Fruit fly (Drosophila melanogaster) whole organism, embryonic: Measurements from ENCODE around the gene klg.

ENCODE experiments used
- Antp ChIP-seq: fragments of 200-800 bp; sonication (Bioruptor generic); optimal IDR thresholded peaks from 3 replicates; lab custom pipeline; 2016; ENCODE audit warnings: missing biosample characterization, missing genetic modification characterization
- C15 ChIP-seq: fragments of 200-800 bp; sonication (Bioruptor generic); IDR thresholded peaks from 3 replicates; pipeline ENCODE4 v1.3.6; 2022; ENCODE audit warnings: missing biosample characterization, missing genetic modification characterization
- CG10147 ChIP-seq: fragments of 200-800 bp; sonication (Bioruptor generic); optimal IDR thresholded peaks from 2 replicates; lab custom pipeline; 2019; ENCODE audit warnings: missing biosample characterization, mild to moderate bottlenecking, missing genetic modification characterization, moderate library complexity
- CG10462 ChIP-seq: fragments of 200-800 bp; sonication (Bioruptor generic); optimal IDR thresholded peaks from 2 replicates; lab custom pipeline; 2016; ENCODE audit warnings: missing biosample characterization, missing genetic modification characterization
- CG10979 ChIP-seq: fragments of 200-800 bp; sonication (Bioruptor generic); optimal IDR thresholded peaks from 2 replicates; lab custom pipeline; 2018; ENCODE audit warnings: missing biosample characterization, mild to moderate bottlenecking, missing genetic modification characterization, moderate library complexity
- CG11723 ChIP-seq: fragments of 200-800 bp; sonication (Bioruptor generic); optimal IDR thresholded peaks from 2 replicates; lab custom pipeline; 2017; ENCODE audit warnings: missing biosample characterization, mild to moderate bottlenecking, missing genetic modification characterization
- CG13424 ChIP-seq: fragments of 200-800 bp; sonication (Bioruptor generic); optimal IDR thresholded peaks from 2 replicates; lab custom pipeline; 2019; ENCODE audit warnings: missing biosample characterization, mild to moderate bottlenecking, missing genetic modification characterization, moderate library complexity
- CG13775 ChIP-seq: fragments of 200-800 bp; sonication (Bioruptor generic); optimal IDR thresholded peaks from 3 replicates; lab custom pipeline; 2017; ENCODE audit warnings: missing biosample characterization, mild to moderate bottlenecking, missing genetic modification characterization
- CG14667 ChIP-seq: fragments of 200-800 bp; sonication (Bioruptor generic); IDR thresholded peaks from 2 replicates; pipeline ENCODE4 v1.3.6; 2022; ENCODE audit warnings: missing biosample characterization, missing genetic modification characterization
- CG14965 ChIP-seq: fragments of 200-800 bp; sonication (Bioruptor generic); optimal IDR thresholded peaks from 2 replicates; lab custom pipeline; 2016; ENCODE audit warnings: missing biosample characterization, missing genetic modification characterization, borderline replicate concordance
- CG15073 ChIP-seq: fragments of 200-800 bp; sonication (Bioruptor generic); optimal IDR thresholded peaks from 2 replicates; lab custom pipeline; 2016; ENCODE audit warnings: missing biosample characterization, missing genetic modification characterization
- CG16779 ChIP-seq: fragments of 200-800 bp; sonication (Bioruptor generic); IDR thresholded peaks from 2 replicates; pipeline ENCODE4 v1.3.6; 2022; ENCODE audit warnings: missing biosample characterization, missing genetic modification characterization
- CG16815 ChIP-seq: fragments of 200-800 bp; sonication (Bioruptor generic); optimal IDR thresholded peaks from 3 replicates; lab custom pipeline; 2017; ENCODE audit warnings: missing biosample characterization, mild to moderate bottlenecking, missing genetic modification characterization
- CG16863 ChIP-seq: fragments of 200-800 bp; sonication (Bioruptor generic); optimal IDR thresholded peaks from 3 replicates; lab custom pipeline; 2016; ENCODE audit warnings: missing biosample characterization, missing genetic modification characterization
- CG17568 ChIP-seq: fragments of 200-800 bp; sonication (Bioruptor generic); optimal IDR thresholded peaks from 2 replicates; lab custom pipeline; 2018; ENCODE audit warnings: missing biosample characterization, mild to moderate bottlenecking, missing genetic modification characterization, moderate library complexity
- CG18764 ChIP-seq: fragments of 200-800 bp; sonication (Bioruptor generic); optimal IDR thresholded peaks from 3 replicates; lab custom pipeline; 2016; ENCODE audit warnings: missing biosample characterization, missing genetic modification characterization
- CG3847 ChIP-seq: fragments of 200-800 bp; sonication (Bioruptor generic); IDR thresholded peaks from 2 replicates; pipeline ENCODE4 v1.3.6; 2022; ENCODE audit warnings: missing biosample characterization, missing genetic modification characterization
- CG4707 ChIP-seq: fragments of 200-800 bp; sonication (Bioruptor generic); optimal IDR thresholded peaks from 2 replicates; lab custom pipeline; 2018; ENCODE audit warnings: missing biosample characterization, mild to moderate bottlenecking, missing genetic modification characterization, moderate library complexity
- CG8944 ChIP-seq: fragments of 200-800 bp; sonication (Bioruptor generic); optimal IDR thresholded peaks from 3 replicates; lab custom pipeline; 2016; ENCODE audit warnings: missing biosample characterization, missing genetic modification characterization
- CTCF ChIP-seq: fragments of 200-800 bp; sonication (Bioruptor generic); optimal IDR thresholded peaks from 2 replicates; lab custom pipeline; 2017; ENCODE audit warnings: missing biosample characterization, mild to moderate bottlenecking, missing genetic modification characterization, moderate library complexity
- Chrac-16 ChIP-seq: fragments of 200-800 bp; sonication (Bioruptor generic); optimal IDR thresholded peaks from 3 replicates; lab custom pipeline; 2016; ENCODE audit warnings: missing biosample characterization, missing genetic modification characterization
- CrebB ChIP-seq: fragments of 200-800 bp; sonication (Bioruptor generic); optimal IDR thresholded peaks from 3 replicates; lab custom pipeline; 2018; ENCODE audit warnings: missing biosample characterization, mild to moderate bottlenecking, missing genetic modification characterization
- D19B ChIP-seq: fragments of 200-800 bp; sonication (Bioruptor generic); optimal IDR thresholded peaks from 2 replicates; lab custom pipeline; 2017; ENCODE audit warnings: missing biosample characterization, mild to moderate bottlenecking, missing genetic modification characterization
- Dref ChIP-seq: fragments of 200-800 bp; sonication (Bioruptor generic); IDR thresholded peaks from 2 replicates; pipeline ENCODE4 v1.3.6; 2022; ENCODE audit warnings: missing biosample characterization, missing genetic modification characterization
- NC2β ChIP-seq: fragments of 200-800 bp; sonication (Bioruptor generic); optimal IDR thresholded peaks from 2 replicates; lab custom pipeline; 2016; ENCODE audit warnings: missing biosample characterization, missing genetic modification characterization
- Pdp1 ChIP-seq, 2 experiments: fragments of 200-800 bp; sonication (Bioruptor generic); optimal IDR thresholded peaks; 3 replicates each; lab custom pipeline; 2016; ENCODE audit warnings: missing biosample characterization in 2 of 2, missing genetic modification characterization in 2 of 2, mild to moderate bottlenecking in 1 of 2, moderate library complexity in 1 of 2
- YL-1 ChIP-seq: fragments of 200-800 bp; sonication (Bioruptor generic); optimal IDR thresholded peaks from 3 replicates; lab custom pipeline; 2017; ENCODE audit warnings: missing biosample characterization, mild to moderate bottlenecking, missing genetic modification characterization
- amos ChIP-seq: fragments of 200-800 bp; sonication (Bioruptor generic); IDR thresholded peaks from 2 replicates; pipeline ENCODE4 v1.3.6; 2022; ENCODE audit warnings: missing biosample characterization, missing genetic modification characterization; ENCODE audit not compliant: partially characterized antibody
- crc ChIP-seq: fragments of 200-800 bp; sonication (Bioruptor generic); optimal IDR thresholded peaks from 2 replicates; lab custom pipeline; 2016; ENCODE audit warnings: missing biosample characterization, missing genetic modification characterization
- crol ChIP-seq: fragments of 200-800 bp; sonication (Bioruptor generic); IDR thresholded peaks from 2 replicates; pipeline ENCODE4 v1.3.6; 2022; ENCODE audit warnings: missing biosample characterization, missing genetic modification characterization
- crp ChIP-seq, 2 experiments: fragments of 200-800 bp; sonication (Bioruptor generic); optimal IDR thresholded peaks; 2 replicates in 1 of 2; 3 replicates in 1 of 2; lab custom pipeline; 2017; ENCODE audit warnings: missing biosample characterization in 2 of 2, missing genetic modification characterization in 2 of 2, mild to moderate bottlenecking in 1 of 2, moderate library complexity in 1 of 2
- dysf ChIP-seq: fragments of 200-800 bp; sonication (Bioruptor generic); IDR thresholded peaks from 3 replicates; pipeline ENCODE4 v1.3.6; 2022; ENCODE audit warnings: missing biosample characterization, missing genetic modification characterization
- grn ChIP-seq: fragments of 200-800 bp; sonication (Bioruptor generic); optimal IDR thresholded peaks from 3 replicates; lab custom pipeline; 2017; ENCODE audit warnings: missing biosample characterization, missing genetic modification characterization
- sqz ChIP-seq: fragments of 200-800 bp; sonication (Bioruptor generic); optimal IDR thresholded peaks from 3 replicates; lab custom pipeline; 2018; ENCODE audit warnings: missing biosample characterization, mild to moderate bottlenecking, missing genetic modification characterization
- toy ChIP-seq: fragments of 200-800 bp; sonication (Bioruptor generic); IDR thresholded peaks from 2 replicates; pipeline ENCODE4 v1.3.6; 2022; ENCODE audit warnings: missing biosample characterization, missing genetic modification characterization
- twi ChIP-seq: fragments of 200-800 bp; optimal IDR thresholded peaks from 2 replicates; lab custom pipeline; 2019; ENCODE audit warnings: missing biosample characterization, mild to moderate bottlenecking, missing genetic modification characterization, moderate library complexity
- vfl ChIP-seq: fragments of 200-800 bp; sonication (Bioruptor generic); optimal IDR thresholded peaks from 2 replicates; lab custom pipeline; 2016; ENCODE audit warnings: missing biosample characterization, missing genetic modification characterization
- zf30C ChIP-seq: fragments of 200-800 bp; sonication (Bioruptor generic); optimal IDR thresholded peaks from 3 replicates; lab custom pipeline; 2018; ENCODE audit warnings: missing biosample characterization, mild to moderate bottlenecking, missing genetic modification characterization

klg gene

dm6 chr3R:22923052-22923451, 24.0 kb downstream of the klg start, which contains the start of gene CG6660:
Gene CG6660, plus strand, starts transcription at chr3R:22923352.
- TF ChIP-seq crol (GFP tag; lab: Robert Waterston, UW): no peak

DNA sequence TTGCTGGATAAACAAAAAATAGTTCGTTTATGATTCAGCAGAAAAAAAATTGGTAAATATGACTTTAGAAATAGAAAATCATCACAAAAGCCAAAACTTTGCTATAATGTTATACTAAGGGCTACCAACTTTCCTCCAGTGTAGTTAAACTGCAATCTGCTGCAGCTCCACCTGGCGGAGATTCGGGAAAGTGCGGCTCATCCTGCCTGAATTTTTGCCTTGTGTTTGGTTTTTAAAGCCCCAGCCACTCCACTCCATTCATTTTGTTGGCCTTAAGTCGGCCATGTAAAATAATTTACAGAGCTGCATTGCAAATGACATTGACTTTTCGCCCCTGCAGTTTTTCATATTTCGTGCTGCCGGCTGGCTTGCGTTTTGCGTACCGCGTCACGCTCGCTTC, 66.1 kb downstream of the klg start:
- TF ChIP-seq CG15073 (GFP tag; lab: Kevin White, UChicago) (no peak), CTCF (GFP tag; lab: Kevin White, UChicago) (peak; percentile 31), CG14667 (no peak), zf30C (GFP tag; lab: Kevin White, UChicago) (no peak), YL-1 (GFP tag; lab: Kevin White, UChicago) (no peak)

DNA sequence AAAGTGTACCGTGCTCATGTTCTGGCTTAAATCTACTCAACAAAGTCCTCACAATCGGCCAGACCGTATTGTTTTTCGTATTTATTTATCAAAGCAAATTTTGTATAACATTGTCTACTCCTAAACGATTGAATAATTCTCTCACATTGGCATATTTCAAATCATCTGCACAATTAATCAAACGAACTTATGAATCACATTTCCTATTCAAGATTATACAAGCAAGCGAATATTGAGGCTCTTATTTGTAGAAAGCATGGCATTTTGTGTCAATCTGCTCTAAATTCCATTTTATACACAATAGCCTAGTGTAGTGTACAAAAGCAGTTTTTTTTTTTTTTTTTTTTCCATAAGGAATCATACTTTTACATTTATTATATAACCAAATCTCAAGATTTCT, 66.9 kb downstream of the klg start, which contains the start of gene Tpl94D:
Tpl94D (plus strand) TSS at position 301 of the 400 bp plus-strand sequence.
- TF ChIP-seq NC2β (GFP tag; lab: Kevin White, UChicago) (no peak), CG8944 (GFP tag; lab: Kevin White, UChicago) (no peak), dysf (GFP tag; lab: Robert Waterston, UW) (no peak), CG10462 (GFP tag; lab: Kevin White, UChicago) (no peak), D19B (GFP tag; lab: Kevin White, UChicago) (no peak), CG11723 (GFP tag; lab: Kevin White, UChicago) (no peak)

- TF ChIP-seq CG17568 (GFP tag; lab: Kevin White, UChicago) (no peak), CG14965 (GFP tag; lab: Kevin White, UChicago) (no peak), CG16863 (GFP tag; lab: Kevin White, UChicago) (no peak), CG16815 (no peak), CG10979 (tag; lab: Kevin White, UChicago) (no peak), vfl (GFP tag; lab: Kevin White, UChicago) (no peak)
These were observed 77.9 kb downstream of the klg start, which contains the start of gene Gbp3 for dm6 chr3R:22976997-22977396. Gene Gbp3, plus strand, starts transcription at chr3R:22977270.

- TF ChIP-seq toy (GFP tag; lab: Robert Waterston, UW) (no peak), Pdp1 (GFP tag; optimal IDR thresholded peaks at IDR 0.05; lab: Kevin White, UChicago) (no peak), CG4707 (GFP tag; lab: Kevin White, UChicago) (no peak), Chrac-16 (no peak), CG10147 (GFP tag; lab: Kevin White, UChicago) (no peak), Antp (GFP tag; lab: Kevin White, UChicago) (no peak), CG16779 (GFP tag; lab: Robert Waterston, UW) (no peak), CG13775 (no peak), twi (no peak), grn (no peak), CrebB (tag; lab: Kevin White, UChicago) (no peak), CG13424 (no peak), sqz (GFP tag; lab: Kevin White, UChicago) (no peak), CG3847 (GFP tag; lab: Robert Waterston, UW) (no peak), C15 (no peak), crp (GFP tag; optimal IDR thresholded peaks at IDR 0.05; lab: Kevin White, UChicago) (no peak), CG18764 (no peak), crc (no peak), amos (GFP tag; lab: Robert Waterston, UW) (no peak), Dref (GFP tag; lab: Robert Waterston, UW) (no peak)
These were observed 87.9 kb downstream of the klg start, which contains the start of gene Or94a for dm6 chr3R:22986981-22987380. Gene Or94a, plus strand, starts transcription at chr3R:22987281.
